Worm (Caenorhabditis elegans): ENCODE measurements around the gene nspb-10.

DNA sequence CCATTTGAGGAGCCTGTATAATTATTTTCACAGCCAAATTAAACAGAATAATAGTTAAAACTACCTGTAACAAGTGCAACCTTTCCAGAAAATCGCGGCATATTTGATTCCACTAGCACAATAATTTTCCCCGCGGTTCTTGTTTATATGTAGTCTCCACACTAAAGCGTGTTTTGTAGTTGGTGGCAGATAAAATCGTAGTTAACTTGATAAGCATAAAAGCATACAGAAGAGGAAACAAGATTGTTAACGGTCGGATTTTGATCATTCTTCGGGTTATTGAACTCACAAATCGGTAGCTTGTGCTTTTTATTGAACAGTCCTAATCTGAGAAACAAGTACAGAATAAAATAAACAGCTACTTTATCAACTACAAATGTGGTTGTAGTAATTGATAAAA is 655 bp downstream of the nspb-10 start, which contains the start of gene C01G12.5:
- TF ChIP-seq W03F9.2 (tag; optimal IDR thresholded peaks at IDR 0.05) (no peak), him-1 (tag; optimal IDR thresholded peaks at IDR 0.05) (no peak)
